Worm (Caenorhabditis elegans) whole organism, L4/young adult: ENCODE data around the gene suex-1.

Experiments used
- W03F9.2 ChIP-seq: fragments of 150-350 bp; optimal IDR thresholded peaks from 2 replicates; lab custom pipeline; 2014; ENCODE audit warnings: missing biosample characterization, missing genetic modification characterization
- dao-5 ChIP-seq: sonication (generic microtip); optimal IDR thresholded peaks from 2 replicates; lab custom pipeline; 2016; ENCODE audit warnings: missing genotype, missing genetic modification characterization, moderate library complexity, missing compliant biosample characterization
- him-1 ChIP-seq: sonication (generic microtip); optimal IDR thresholded peaks from 2 replicates; lab custom pipeline; 2016; ENCODE audit warnings: missing genotype, missing genetic modification reagents, missing genetic modification characterization, missing compliant biosample characterization

ce11 chrII:5460911-5461310 is 37.1 kb downstream of the suex-1 start:
- TF ChIP-seq W03F9.2 (tag; lab: Kevin White, UChicago) (no peak), dao-5 (tag; lab: Kevin White, UChicago) (no peak), him-1 (tag; lab: Kevin White, UChicago) (no peak)
